Fruit fly (Drosophila melanogaster) Kc167 (cell line): ENCODE measurements around the gene Naxe.

Source experiments
- Myc ChIP-seq: fragments of >200 bp; optimal IDR thresholded peaks from 2 replicates; lab custom pipeline; 2017; ENCODE audit warnings: missing external identifiers
- Sin3A ChIP-seq: fragments of >200 bp; optimal IDR thresholded peaks from 2 replicates; lab custom pipeline; 2018; ENCODE audit warnings: missing external identifiers
- h ChIP-seq: fragments of >200 bp; optimal IDR thresholded peaks from 3 replicates; lab custom pipeline; 2018; ENCODE audit warnings: missing external identifiers
- insv ChIP-seq: fragments of >200 bp; optimal IDR thresholded peaks from 3 replicates; lab custom pipeline; 2018; ENCODE audit warnings: missing external identifiers
- psq ChIP-seq: fragments of >200 bp; optimal IDR thresholded peaks from 2 replicates; lab custom pipeline; 2017; ENCODE audit warnings: missing external identifiers
- ttk ChIP-seq: sonication (Bioruptor generic); optimal IDR thresholded peaks from 2 replicates; lab custom pipeline; 2017; ENCODE audit warnings: missing external identifiers

The Naxe gene

DNA sequence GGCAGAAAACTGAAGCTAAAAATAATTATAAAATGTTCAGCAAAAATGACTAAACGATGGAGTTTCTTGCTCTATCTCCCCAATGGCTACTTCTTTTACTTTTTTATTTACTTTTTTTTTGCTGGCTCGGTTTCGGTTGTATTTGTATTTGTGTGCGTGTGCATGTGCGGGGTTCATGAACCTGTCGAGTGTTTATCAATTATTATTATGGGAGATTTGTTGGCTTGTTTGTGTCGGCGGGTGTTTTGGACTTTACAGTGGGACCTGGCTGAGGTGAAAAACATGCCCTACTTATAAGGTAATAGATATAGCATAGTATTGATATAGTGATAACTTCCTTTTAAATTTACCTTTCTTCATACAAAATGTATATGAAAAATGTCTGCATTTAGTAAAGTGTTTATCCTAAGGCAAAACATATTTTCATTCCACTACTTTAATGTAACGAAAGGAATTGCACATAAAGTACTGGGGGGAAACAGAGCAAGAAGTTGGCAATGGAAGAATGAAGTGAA, 17.7 kb upstream of the Naxe start:
- TF ChIP-seq ttk (lab: Kevin White, UChicago) = no peak
- no peak for TF ChIP-seq psq (lab: Kevin White, UChicago)
- TF ChIP-seq h (lab: Kevin White, UChicago) = no peak
- no peak for TF ChIP-seq Myc
- no peak for TF ChIP-seq insv (lab: Kevin White, UChicago)
- TF ChIP-seq Sin3A (lab: Kevin White, UChicago) = no peak

DNA sequence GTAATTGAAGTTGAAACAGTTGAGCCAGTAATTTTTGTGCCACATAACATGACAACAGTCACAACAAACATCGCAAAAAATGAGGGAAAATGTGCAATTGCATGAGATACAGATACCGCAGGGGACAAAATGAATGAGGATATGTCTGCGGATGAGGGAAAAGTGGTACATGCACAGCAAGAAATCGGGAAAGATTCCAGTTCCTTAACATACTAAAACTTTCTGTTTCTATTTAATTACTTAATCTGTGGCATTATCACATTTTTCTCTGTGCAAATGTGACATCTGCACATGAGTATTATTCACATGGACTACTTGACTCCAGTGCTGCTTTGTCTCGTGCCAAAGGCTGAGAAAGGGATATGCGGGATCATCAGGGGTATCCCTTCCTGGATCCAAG, 6.8 kb upstream of the Naxe start:
- no peak for TF ChIP-seq h (lab: Kevin White, UChicago)

DNA sequence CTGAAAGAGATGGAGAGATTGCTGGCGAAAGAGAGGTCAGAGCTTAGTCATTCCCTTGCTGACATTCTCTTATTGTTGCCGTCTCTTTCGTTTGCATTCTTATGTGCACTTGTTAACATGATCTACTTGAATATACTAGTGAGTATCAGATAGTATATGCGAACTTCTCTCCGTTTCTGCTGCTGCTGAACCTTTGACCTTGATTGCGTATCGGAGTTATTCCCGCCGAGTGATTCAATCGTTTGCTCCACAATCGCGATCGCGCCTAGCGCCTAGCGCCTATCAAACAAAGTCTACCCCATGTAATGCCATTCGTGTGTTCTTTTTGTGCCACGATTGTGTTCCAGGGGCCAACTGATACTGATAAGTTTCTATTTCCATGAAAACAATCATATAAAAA, 3.2 kb upstream of the Naxe start:
- TF ChIP-seq psq (lab: Kevin White, UChicago) (no peak), Sin3A (lab: Kevin White, UChicago) (no peak), insv (lab: Kevin White, UChicago) (no peak), ttk (lab: Kevin White, UChicago) (no peak), h (lab: Kevin White, UChicago) (no peak), Myc (no peak)

DNA sequence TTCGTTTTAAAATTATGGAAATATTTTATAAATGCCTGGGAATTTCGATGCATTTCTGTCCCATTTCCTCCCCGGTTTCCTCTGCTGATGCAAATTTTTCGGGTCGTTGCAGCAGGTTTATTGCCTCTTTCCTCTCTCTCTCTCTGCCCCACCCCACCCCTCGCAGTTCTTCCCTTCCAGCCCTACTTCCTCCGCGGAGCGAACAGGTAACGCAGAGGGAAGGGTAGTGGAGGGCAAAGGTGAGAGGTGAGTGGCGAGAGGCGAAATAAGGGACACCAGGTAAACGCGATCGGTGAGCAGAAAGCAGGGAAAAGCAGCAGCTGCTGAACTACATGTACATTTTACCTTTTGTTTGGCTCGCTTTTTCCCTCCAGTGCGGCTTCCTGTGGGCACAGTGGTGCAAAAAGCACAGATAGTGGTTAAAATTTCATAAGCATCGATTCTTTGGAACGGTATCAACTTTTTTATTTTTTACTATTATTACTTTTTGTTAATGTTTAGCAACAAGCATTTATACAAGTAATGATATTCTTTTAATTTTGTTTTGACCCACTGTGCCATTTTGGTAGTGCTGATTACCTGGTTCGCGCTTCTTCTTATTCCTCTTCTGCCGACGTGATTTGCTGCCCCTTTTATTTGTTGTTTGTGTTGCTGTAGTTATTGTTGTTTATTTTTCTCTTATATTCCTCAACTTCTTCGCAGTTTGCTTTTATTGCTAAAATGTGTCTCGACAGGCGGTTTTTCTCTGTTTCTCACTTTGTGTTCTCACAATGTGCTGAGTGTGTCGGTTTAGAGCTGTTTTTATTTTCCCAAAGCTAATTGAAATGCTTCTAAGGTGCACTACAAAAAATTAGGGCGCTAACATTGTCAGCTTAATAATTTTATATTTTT, 2.3 kb upstream of the Naxe start:
- TF ChIP-seq psq (lab: Kevin White, UChicago) (no peak), h (lab: Kevin White, UChicago) (no peak)

DNA sequence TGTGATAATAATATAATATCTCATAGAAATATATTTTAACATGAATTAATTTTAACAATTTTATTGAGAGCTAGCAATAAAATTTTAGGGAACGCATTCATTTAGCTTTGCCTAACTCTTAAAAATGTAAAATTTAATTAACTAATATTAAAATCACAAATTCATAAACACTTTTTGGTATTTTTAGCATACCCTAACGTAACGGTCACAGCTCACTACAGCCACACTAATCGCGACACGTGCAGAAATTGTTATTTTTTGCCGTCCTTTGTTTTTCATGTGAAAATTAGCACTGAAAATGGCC, 3.1 kb downstream of the Naxe start, which contains the start of gene CG2972:
Gene CG2972 (plus strand): TSS at position 205 of the 304 bp plus-strand sequence.
- no peak for TF ChIP-seq psq (lab: Kevin White, UChicago)

DNA sequence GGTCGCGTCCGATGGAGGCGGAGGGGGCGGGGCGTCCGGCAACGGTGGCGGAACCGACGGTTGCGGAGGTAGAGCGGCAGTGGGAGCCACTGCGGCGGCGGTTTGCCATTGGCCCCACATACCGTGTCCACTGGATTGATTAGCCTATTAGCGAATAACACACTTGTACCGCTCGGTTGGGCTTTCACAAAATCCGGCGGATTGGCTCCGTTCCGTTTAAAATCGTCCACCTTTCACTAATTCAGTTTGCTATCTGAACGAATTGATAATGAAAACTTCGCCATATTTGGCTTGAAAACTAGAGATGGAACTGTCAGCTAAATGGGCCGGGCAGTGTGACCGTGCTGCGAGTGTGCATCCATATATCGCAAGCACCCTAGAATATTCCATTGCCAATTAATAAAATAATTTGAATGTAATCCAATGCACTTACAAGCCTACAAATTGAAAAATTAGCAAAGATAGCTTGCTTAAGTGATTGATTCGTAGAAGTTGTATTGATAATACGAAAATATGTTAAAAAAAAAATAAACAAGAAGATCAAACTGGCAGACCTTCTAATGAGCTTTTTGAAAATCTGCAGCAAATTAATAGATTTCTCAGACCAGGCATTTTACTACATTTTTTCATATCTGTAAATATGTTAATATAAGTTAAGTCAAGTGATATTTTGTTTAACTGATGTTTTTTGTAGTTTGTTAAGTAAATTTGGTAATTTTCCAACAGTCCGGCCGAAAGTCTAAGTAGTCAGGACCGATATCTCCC, 3.6 kb downstream of the Naxe start, which contains the start of gene ZAP3:
Gene ZAP3 (minus strand): TSS at position 308 of the 765 bp plus-strand sequence.
- TF ChIP-seq Myc (no peak), h (lab: Kevin White, UChicago) (no peak), Sin3A (lab: Kevin White, UChicago) (no peak), psq (lab: Kevin White, UChicago) (no peak), insv (lab: Kevin White, UChicago) (no peak), ttk (lab: Kevin White, UChicago) (no peak)

DNA sequence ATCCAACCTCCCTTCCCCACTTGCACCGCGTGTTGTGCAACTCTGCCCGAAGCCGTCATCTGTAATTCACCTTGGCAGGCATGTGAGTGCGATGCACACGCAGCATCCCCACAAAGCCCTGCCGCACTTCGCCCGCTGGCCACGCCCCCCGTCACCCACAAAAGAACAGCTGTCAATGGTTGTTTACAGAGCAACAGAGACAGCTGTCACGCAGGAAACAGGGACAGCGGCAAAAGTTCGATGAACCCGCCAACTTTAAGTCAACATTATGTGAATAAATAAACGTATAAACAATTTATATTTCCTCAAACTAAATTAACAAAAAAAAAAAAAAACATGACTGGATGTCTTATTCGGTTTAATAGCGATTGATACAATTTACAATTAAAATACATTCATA, 14.5 kb downstream of the Naxe start:
- TF ChIP-seq Sin3A (lab: Kevin White, UChicago) (no peak), insv (lab: Kevin White, UChicago) (no peak), Myc (no peak), h (lab: Kevin White, UChicago) (no peak), psq (lab: Kevin White, UChicago) (no peak), ttk (lab: Kevin White, UChicago) (no peak)

DNA sequence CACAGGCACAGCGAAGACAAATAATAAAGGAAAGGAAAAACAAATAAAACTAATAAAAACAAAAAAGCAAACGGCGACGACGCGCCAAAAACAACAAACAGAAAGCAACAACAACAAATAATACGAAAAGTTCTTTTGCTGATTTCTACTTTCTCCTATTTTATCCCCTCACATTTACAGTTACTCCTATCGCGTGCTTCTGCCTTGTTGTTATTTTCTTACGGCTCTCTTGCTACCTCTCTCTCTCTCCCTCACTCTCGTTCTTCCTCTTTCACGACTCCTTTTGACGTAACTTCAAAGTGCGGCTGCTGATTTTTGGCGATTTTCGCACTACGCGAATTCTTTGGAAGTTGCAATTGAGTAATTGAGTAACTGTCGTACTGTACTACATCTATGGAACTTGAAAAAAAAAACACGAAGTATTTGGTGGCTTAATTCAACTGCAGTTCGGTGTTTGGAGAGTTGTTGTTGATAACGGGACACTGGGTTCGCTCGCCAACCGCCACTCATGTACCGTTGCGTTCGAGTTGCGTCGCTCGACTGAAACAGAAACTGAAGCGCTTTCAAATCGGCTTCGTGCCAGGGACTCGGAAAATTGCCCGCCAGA, 15.5 kb downstream of the Naxe start, which contains the start of gene CG15312:
Gene CG15312 (minus strand): TSS at position 544 of the 607 bp plus-strand sequence.
- TF ChIP-seq psq (lab: Kevin White, UChicago) = no peak
- TF ChIP-seq ttk (lab: Kevin White, UChicago) = no peak
- no peak for TF ChIP-seq h (lab: Kevin White, UChicago)
- TF ChIP-seq Myc = no peak
- TF ChIP-seq Sin3A (lab: Kevin White, UChicago) = no peak
- no peak for TF ChIP-seq insv (lab: Kevin White, UChicago)

DNA sequence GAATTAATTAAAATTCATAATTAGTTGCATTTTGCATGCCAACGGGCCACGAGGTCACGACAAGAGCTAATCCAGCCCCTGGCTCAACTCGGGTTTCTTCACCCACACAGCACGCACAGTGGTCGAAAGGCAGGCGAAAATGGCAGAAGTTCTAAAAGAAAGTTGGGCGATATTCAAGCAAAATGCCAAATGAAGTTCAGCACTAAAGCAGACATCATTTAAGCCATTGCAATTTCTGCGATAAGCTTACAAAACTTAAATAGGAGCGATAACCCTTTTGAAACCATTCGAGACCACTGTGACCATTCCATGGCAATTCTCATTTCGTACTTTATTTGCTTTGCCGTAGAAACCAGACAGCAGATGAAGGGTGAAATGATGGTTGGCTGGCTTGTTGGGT, 18.4 kb downstream of the Naxe start:
- no peak for TF ChIP-seq Myc
- TF ChIP-seq Sin3A (lab: Kevin White, UChicago) = no peak
- TF ChIP-seq ttk (lab: Kevin White, UChicago) = no peak
- TF ChIP-seq psq (lab: Kevin White, UChicago) = no peak
- TF ChIP-seq insv (lab: Kevin White, UChicago) = no peak
- TF ChIP-seq h (lab: Kevin White, UChicago) = no peak

DNA sequence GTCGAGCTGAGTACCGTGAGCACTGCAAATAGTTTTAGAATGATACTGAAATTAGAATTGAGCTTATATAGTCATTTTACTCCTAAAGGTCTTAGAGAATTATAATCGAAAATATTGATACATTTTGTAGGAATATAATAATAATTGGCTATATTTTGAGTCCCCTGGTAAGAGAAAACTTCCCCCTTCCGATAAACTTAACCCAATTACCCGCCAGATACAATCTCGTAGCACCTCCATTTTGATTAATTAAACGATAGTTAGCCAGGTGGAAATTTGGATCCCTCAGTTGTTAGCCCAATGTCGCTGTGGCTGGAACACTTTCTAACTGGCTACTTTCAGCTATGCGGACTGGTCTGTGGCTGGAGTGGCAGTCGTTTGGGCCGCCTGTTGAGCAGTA, 24.6 kb downstream of the Naxe start, which contains the start of gene Gr9a:
Gene Gr9a (plus strand): TSS at position 301 of the 400 bp plus-strand sequence.
- TF ChIP-seq Myc = no peak

DNA sequence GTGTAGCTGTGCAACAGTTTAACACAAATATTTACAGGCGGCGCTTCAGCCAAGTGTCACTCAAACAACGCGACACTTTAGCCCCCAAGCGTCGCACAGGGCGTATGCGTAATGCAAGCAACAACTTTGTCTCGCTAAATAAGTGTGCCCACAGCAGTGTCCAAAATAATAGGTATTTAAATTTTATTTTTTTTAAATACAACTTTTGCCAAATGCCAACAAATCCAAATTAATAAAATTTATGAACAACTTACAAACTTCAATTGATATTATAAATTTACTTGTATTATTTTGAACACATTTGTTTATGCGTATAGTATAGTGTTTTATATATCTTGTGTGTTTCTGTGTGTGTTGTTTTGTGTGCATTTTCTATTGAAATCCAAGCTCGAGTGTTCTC, 28.0 kb downstream of the Naxe start:
- TF ChIP-seq insv (lab: Kevin White, UChicago) = no peak
- TF ChIP-seq ttk (lab: Kevin White, UChicago) = no peak
- TF ChIP-seq h (lab: Kevin White, UChicago) = no peak
- TF ChIP-seq psq (lab: Kevin White, UChicago) = no peak
- no peak for TF ChIP-seq Myc
- no peak for TF ChIP-seq Sin3A (lab: Kevin White, UChicago)

DNA sequence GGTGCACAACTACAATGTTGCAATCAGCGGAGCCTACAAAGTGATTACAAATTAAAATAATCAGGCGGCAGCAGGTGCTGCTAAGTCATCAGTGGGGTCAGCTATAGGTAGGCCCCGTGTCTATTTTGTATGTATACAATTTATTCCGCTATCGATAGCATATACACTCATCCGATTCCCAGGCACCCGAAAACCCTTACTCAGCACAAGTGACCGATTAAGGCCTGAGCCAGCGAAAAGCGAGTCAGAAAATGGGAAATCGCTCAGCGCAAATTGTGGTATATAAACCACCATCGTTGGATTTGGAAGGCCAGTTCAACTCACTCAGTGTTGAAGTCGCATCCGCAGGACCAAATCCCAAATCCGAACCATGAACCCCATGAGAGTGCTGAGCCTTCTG, 32.4 kb downstream of the Naxe start, which contains the start of gene Yp1:
Gene Yp1 (plus strand): TSS at position 265 of the 400 bp plus-strand sequence.
- TF ChIP-seq Myc = no peak
- no peak for TF ChIP-seq h (lab: Kevin White, UChicago)
- no peak for TF ChIP-seq Sin3A (lab: Kevin White, UChicago)
- no peak for TF ChIP-seq insv (lab: Kevin White, UChicago)
